Fruit fly (Drosophila melanogaster): ENCODE results near the gene Tsp66E.

The Tsp66E gene

DNA sequence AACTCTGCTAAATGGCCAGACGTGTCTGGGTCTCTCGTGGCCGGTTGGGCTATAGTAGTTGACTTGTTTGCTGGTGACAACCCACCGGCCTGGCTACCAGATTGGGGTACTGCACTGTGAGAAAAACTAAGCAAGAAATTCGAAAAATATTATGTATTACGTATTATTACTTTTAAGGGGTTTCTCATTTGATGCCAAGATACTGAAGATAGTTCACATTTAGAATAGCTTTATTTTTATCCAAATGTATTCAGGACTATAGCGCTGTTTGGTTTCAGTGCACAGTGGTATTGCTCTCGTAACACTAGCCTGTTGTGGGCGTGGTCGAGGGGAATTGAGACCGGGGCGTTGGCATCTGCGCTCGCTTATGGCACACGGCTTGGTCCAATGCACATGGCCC lies 8.4 kb downstream of the Tsp66E start (continued):
- TF ChIP-seq MTF-1 (GFP tag; optimal IDR thresholded peaks at IDR 0.05; ENCODE audit: borderline replicate concordance) (peak; percentile 4), CG7987 (GFP tag; optimal IDR thresholded peaks at IDR 0.05) (no peak), her (GFP tag; optimal IDR thresholded peaks at IDR 0.05) (peak; percentile 33), scrt (GFP tag; optimal IDR thresholded peaks at IDR 0.05) (peak; percentile 52), NFAT (GFP tag; IDR thresholded peaks at IDR 0.05) (peak; percentile 37; the same call in 1 of the 2 replicates), stc (GFP tag; IDR thresholded peaks at IDR 0.05) (peak; percentile 78), CG3726 (GFP tag; IDR thresholded peaks at IDR 0.05) (peak; percentile 50; the same call in 1 of the 3 replicates), Six4 (GFP tag; optimal IDR thresholded peaks at IDR 0.05) (no peak), CG11723 (GFP tag; optimal IDR thresholded peaks at IDR 0.05) (peak; percentile 50), dpn (GFP tag; optimal IDR thresholded peaks at IDR 0.05) (peak; percentile 66 to 73), CrebB (tag; optimal IDR thresholded peaks at IDR 0.05) (peak; percentile 27), nau (GFP tag; optimal IDR thresholded peaks at IDR 0.05) (peak; percentile 60), Adf1 (GFP tag; IDR thresholded peaks at IDR 0.05) (no peak), tna (GFP tag; IDR thresholded peaks at IDR 0.05; ENCODE audit: partially characterized antibody) (no peak), gcm2 (GFP tag; optimal IDR thresholded peaks at IDR 0.05) (peak; percentile 35), CG11247 (GFP tag; IDR thresholded peaks at IDR 0.05) (peak; percentile 52), slp2 (GFP tag; optimal IDR thresholded peaks at IDR 0.05) (no peak), z (GFP tag; IDR thresholded peaks at IDR 0.05) (no peak), crp (GFP tag; optimal IDR thresholded peaks at IDR 0.05) (no peak), disco-r (GFP tag; optimal IDR thresholded peaks at IDR 0.05) (no peak), Lpt (GFP tag; optimal IDR thresholded peaks at IDR 0.05) (no peak), al (GFP tag; IDR thresholded peaks at IDR 0.05) (peak; percentile 64), CG6654 (GFP tag; optimal IDR thresholded peaks at IDR 0.05) (peak; percentile 26), wdn (GFP tag; IDR thresholded peaks at IDR 0.05) (peak; percentile 62; the same call in 1 of the 2 replicates), usp (GFP tag; optimal IDR thresholded peaks at IDR 0.05) (no peak), Trl (optimal IDR thresholded peaks at IDR 0.05) (no peak), Trl (GFP tag; optimal IDR thresholded peaks at IDR 0.05) (peak; percentile 54), CG15514 (GFP tag; optimal IDR thresholded peaks at IDR 0.05) (peak; percentile 57), tin (GFP tag; optimal IDR thresholded peaks at IDR 0.05) (peak; percentile 69), CG4328 (GFP tag; optimal IDR thresholded peaks at IDR 0.05) (peak; percentile 8), CG8924 (tag; optimal IDR thresholded peaks at IDR 0.05) (peak; percentile 62), CG3407 (GFP tag; optimal IDR thresholded peaks at IDR 0.05) (peak; percentile 24), seq (GFP tag; IDR thresholded peaks at IDR 0.05) (peak; percentile 62), CG10431 (GFP tag; optimal IDR thresholded peaks at IDR 0.05) (no peak), en (GFP tag; optimal IDR thresholded peaks at IDR 0.05) (no peak), sim (GFP tag; IDR thresholded peaks at IDR 0.05) (no peak), mirr (GFP tag; optimal IDR thresholded peaks at IDR 0.05) (no peak), CG12744 (GFP tag; optimal IDR thresholded peaks at IDR 0.05) (peak; percentile 46), CG18011 (GFP tag; optimal IDR thresholded peaks at IDR 0.05) (no peak), zfh1 (GFP tag; IDR thresholded peaks at IDR 0.05) (peak; percentile 73; the same call in 2 of the 3 replicates), caup (GFP tag; optimal IDR thresholded peaks at IDR 0.05; ENCODE audit: severe bottlenecking) (peak; percentile 67), CG11456 (GFP tag; IDR thresholded peaks at IDR 0.05) (peak; percentile 68; the same call in 1 of the 3 replicates), dimm (GFP tag; IDR thresholded peaks at IDR 0.05) (0 out of 2 replicates have a peak, but pooled peaks have one; percentile 34), CTCF (GFP tag; optimal IDR thresholded peaks at IDR 0.05) (peak; percentile 29), Aef1 (GFP tag; IDR thresholded peaks at IDR 0.05) (peak; percentile 62), CG14441 (GFP tag; IDR thresholded peaks at IDR 0.05) (peak; percentile 71), CG2889 (GFP tag; IDR thresholded peaks at IDR 0.05) (no peak; the same call in 2 of the 3 replicates), CG6254 (GFP tag; optimal IDR thresholded peaks at IDR 0.05) (peak; percentile 22), CG8281 (tag; optimal IDR thresholded peaks at IDR 0.05) (no peak), fd96Cb (tag; optimal IDR thresholded peaks at IDR 0.05) (peak; percentile 60), Max (GFP tag; optimal IDR thresholded peaks at IDR 0.05) (peak; percentile 40)
